Worm (Caenorhabditis elegans): Measurements from ENCODE around the gene T26H5.4.

Gene T26H5.4

DNA sequence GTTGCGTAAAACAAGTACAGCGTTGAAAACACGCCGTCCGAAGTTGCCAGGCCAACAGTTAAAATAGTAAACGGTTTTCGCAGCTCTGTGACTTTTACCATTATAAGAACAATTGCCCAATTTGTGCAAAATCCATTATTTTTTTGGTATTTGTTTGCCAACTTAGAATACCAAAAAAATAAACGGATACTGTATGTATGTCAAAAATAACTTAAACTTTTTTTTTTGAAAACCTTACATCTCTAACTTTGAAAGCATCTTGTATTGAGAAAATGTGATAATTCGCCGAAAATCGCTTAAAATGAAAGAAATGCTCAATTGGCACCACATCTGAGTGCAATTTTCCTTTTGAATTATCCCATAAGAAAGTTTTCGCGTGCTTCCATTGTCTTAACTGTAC, 49.8 kb downstream of the T26H5.4 start, which contains the start of gene fbxa-199:
fbxa-199 (minus strand) TSS at position 101 of the 400 bp plus-strand sequence.
- TF ChIP-seq egl-5 (tag; optimal IDR thresholded peaks at IDR 0.05) (no peak), elt-2 (tag; optimal IDR thresholded peaks at IDR 0.05) (no peak), skn-1 (tag; optimal IDR thresholded peaks at IDR 0.05) (no peak), ceh-16 (tag; optimal IDR thresholded peaks at IDR 0.05) (no peak), ama-1 (optimal IDR thresholded peaks at IDR 0.05) (no peak), egl-27 (tag; optimal IDR thresholded peaks at IDR 0.05) (no peak), elt-3 (tag; optimal IDR thresholded peaks at IDR 0.05) (no peak)
